Worm (Caenorhabditis elegans) whole organism, mixed stage, embryonic: ENCODE results near the gene F13C5.3.

Source experiments
- M03D4.4 ChIP-seq: sonication (generic microtip); optimal IDR thresholded peaks from 2 replicates; lab custom pipeline; 2017; ENCODE audit warnings: mild to moderate bottlenecking, missing genetic modification characterization, missing compliant biosample characterization
- bed-3 ChIP-seq: fragments of 200-800 bp; sonication (Bioruptor generic); optimal IDR thresholded peaks from 3 replicates; lab custom pipeline; 2018; ENCODE audit warnings: mild to moderate bottlenecking, missing genetic modification characterization, moderate library complexity, missing compliant biosample characterization
- blmp-1 ChIP-seq: fragments of 150-350 bp; optimal IDR thresholded peaks from 2 replicates; lab custom pipeline; 2014; ENCODE audit warnings: missing biosample characterization, missing genetic modification characterization
- ceh-39 ChIP-seq: fragments of 150-350 bp; optimal IDR thresholded peaks from 2 replicates; lab custom pipeline; 2014; ENCODE audit warnings: missing biosample characterization, missing genetic modification characterization
- ceh-43 ChIP-seq: fragments of 200-800 bp; sonication (Bioruptor generic); optimal IDR thresholded peaks from 2 replicates; lab custom pipeline; 2018; ENCODE audit warnings: mild to moderate bottlenecking, missing genetic modification characterization, moderate library complexity, missing compliant biosample characterization
- ceh-83 ChIP-seq: fragments of 200-800 bp; sonication (Bioruptor generic); optimal IDR thresholded peaks from 2 replicates; lab custom pipeline; 2018; ENCODE audit warnings: mild to moderate bottlenecking, missing genetic modification characterization, missing compliant biosample characterization
- ces-1 ChIP-seq: fragments of 150-350 bp; optimal IDR thresholded peaks from 2 replicates; lab custom pipeline; 2014; ENCODE audit warnings: missing biosample characterization, missing genetic modification reagents, missing genetic modification characterization
- cnd-1 ChIP-seq: fragments of 200-800 bp; sonication (Bioruptor generic); optimal IDR thresholded peaks from 2 replicates; lab custom pipeline; 2018; ENCODE audit warnings: mild to moderate bottlenecking, missing genetic modification characterization, missing compliant biosample characterization
- elt-1 ChIP-seq: sonication (generic microtip); optimal IDR thresholded peaks from 2 replicates; lab custom pipeline; 2017; ENCODE audit warnings: missing genetic modification characterization, mild to moderate bottlenecking, missing compliant biosample characterization, antibody characterized with exemption, moderate library complexity, borderline replicate concordance; ENCODE audit not compliant: insufficient read depth
- elt-3 ChIP-seq: fragments of 150-350 bp; optimal IDR thresholded peaks from 2 replicates; lab custom pipeline; 2014; ENCODE audit warnings: missing biosample characterization, missing genetic modification characterization
- flh-1 ChIP-seq: fragments of 200-800 bp; sonication (Bioruptor generic); optimal IDR thresholded peaks from 2 replicates; lab custom pipeline; 2018; ENCODE audit warnings: mild to moderate bottlenecking, missing genetic modification characterization, moderate library complexity, missing compliant biosample characterization
- ham-2 ChIP-seq: fragments of 200-800 bp; sonication (Bioruptor generic); optimal IDR thresholded peaks from 2 replicates; lab custom pipeline; 2018; ENCODE audit warnings: mild to moderate bottlenecking, missing genetic modification characterization, missing compliant biosample characterization
- hlh-1 ChIP-seq: fragments of 150-350 bp; optimal IDR thresholded peaks from 2 replicates; lab custom pipeline; 2014; ENCODE audit warnings: missing biosample characterization, missing genetic modification reagents, missing genetic modification characterization
- lin-13 ChIP-seq: fragments of 150-350 bp; optimal IDR thresholded peaks from 2 replicates; lab custom pipeline; 2014; ENCODE audit warnings: missing biosample characterization, missing genetic modification characterization
- lsy-2 ChIP-seq: fragments of 150-350 bp; optimal IDR thresholded peaks from 2 replicates; lab custom pipeline; 2014; ENCODE audit warnings: missing biosample characterization, missing genetic modification characterization
- mab-5 ChIP-seq: fragments of 150-350 bp; optimal IDR thresholded peaks from 2 replicates; lab custom pipeline; 2014; ENCODE audit warnings: missing biosample characterization, missing genetic modification characterization
- mls-2 ChIP-seq: sonication (generic microtip); optimal IDR thresholded peaks from 2 replicates; lab custom pipeline; 2016; ENCODE audit warnings: mild to moderate bottlenecking, missing genetic modification characterization, moderate library complexity, missing compliant biosample characterization
- nhr-12 ChIP-seq: fragments of 150-350 bp; optimal IDR thresholded peaks from 2 replicates; lab custom pipeline; 2014; ENCODE audit warnings: missing biosample characterization, missing genetic modification characterization
- nhr-2 ChIP-seq: fragments of 150-350 bp; optimal IDR thresholded peaks from 2 replicates; lab custom pipeline; 2014; ENCODE audit warnings: missing biosample characterization, missing genetic modification characterization
- nhr-237 ChIP-seq: fragments of 150-350 bp; optimal IDR thresholded peaks from 2 replicates; lab custom pipeline; 2014; ENCODE audit warnings: missing biosample characterization, missing genetic modification characterization
- nhr-28 ChIP-seq: fragments of 150-350 bp; optimal IDR thresholded peaks from 2 replicates; lab custom pipeline; 2014; ENCODE audit warnings: missing biosample characterization, missing genetic modification characterization
- nhr-76 ChIP-seq: sonication (generic microtip); optimal IDR thresholded peaks from 2 replicates; lab custom pipeline; 2017; ENCODE audit warnings: missing biosample characterization, missing genetic modification characterization
- pha-4 ChIP-seq: fragments of 150-350 bp; optimal IDR thresholded peaks from 2 replicates; lab custom pipeline; 2018; ENCODE audit warnings: missing biosample characterization, missing genetic modification reagents, missing genetic modification characterization
- sem-2 ChIP-seq: fragments of 200-800 bp; sonication (Bioruptor generic); optimal IDR thresholded peaks from 2 replicates; lab custom pipeline; 2018; ENCODE audit warnings: mild to moderate bottlenecking, missing genetic modification characterization, missing compliant biosample characterization
- snpc-4 ChIP-seq: fragments of 150-350 bp; optimal IDR thresholded peaks from 2 replicates; lab custom pipeline; 2014; ENCODE audit warnings: missing biosample characterization, missing genetic modification characterization
- sptf-1 ChIP-seq: sonication (generic microtip); optimal IDR thresholded peaks from 2 replicates; lab custom pipeline; 2017; ENCODE audit warnings: mild to moderate bottlenecking, missing genetic modification characterization, moderate library complexity, missing compliant biosample characterization
- unc-120 ChIP-seq: sonication (generic microtip); optimal IDR thresholded peaks from 2 replicates; lab custom pipeline; 2017; ENCODE audit warnings: missing genetic modification characterization, missing compliant biosample characterization; ENCODE audit not compliant: poor library complexity, severe bottlenecking
- unc-39 ChIP-seq: fragments of 150-350 bp; optimal IDR thresholded peaks from 2 replicates; lab custom pipeline; 2014; ENCODE audit warnings: missing biosample characterization, missing genetic modification characterization
- unc-62 ChIP-seq: fragments of 150-350 bp; optimal IDR thresholded peaks from 2 replicates; lab custom pipeline; 2014; ENCODE audit warnings: missing biosample characterization, missing genetic modification reagents, missing genetic modification characterization
- zip-8 ChIP-seq: fragments of 150-350 bp; optimal IDR thresholded peaks from 2 replicates; lab custom pipeline; 2014; ENCODE audit warnings: missing biosample characterization, missing genetic modification characterization

Gene F13C5.3

DNA sequence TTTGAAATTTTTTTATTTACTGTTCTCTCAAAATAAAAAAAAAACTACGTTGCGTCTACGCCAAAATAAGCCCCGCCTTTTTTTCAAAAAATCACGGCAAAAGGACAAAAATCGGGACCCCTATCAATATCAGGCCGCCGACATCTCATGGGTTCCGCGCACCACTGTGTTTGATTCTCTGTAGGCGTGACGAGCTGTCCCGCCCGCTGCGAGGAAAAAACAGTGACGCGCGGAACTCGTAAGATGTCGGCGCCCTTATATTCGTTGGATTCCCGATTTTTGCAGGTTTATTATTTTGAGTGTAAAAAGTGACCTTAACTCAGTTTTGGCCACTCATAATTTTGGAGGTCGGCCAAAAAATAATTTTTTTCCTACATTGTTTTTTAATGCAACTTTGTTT lies 28.0 kb downstream of the F13C5.3 start:
- TF ChIP-seq nhr-237 (tag; lab: Kevin White, UChicago) (no peak), unc-39 (tag; lab: Kevin White, UChicago) (no peak), elt-3 (tag; lab: Kevin White, UChicago) (no peak), sptf-1 (no peak), unc-120 (tag; lab: Kevin White, UChicago) (no peak), M03D4.4 (tag; lab: Kevin White, UChicago) (no peak), lin-13 (no peak), ham-2 (no peak), nhr-2 (no peak), elt-1 (tag; lab: Kevin White, UChicago) (no peak)

DNA sequence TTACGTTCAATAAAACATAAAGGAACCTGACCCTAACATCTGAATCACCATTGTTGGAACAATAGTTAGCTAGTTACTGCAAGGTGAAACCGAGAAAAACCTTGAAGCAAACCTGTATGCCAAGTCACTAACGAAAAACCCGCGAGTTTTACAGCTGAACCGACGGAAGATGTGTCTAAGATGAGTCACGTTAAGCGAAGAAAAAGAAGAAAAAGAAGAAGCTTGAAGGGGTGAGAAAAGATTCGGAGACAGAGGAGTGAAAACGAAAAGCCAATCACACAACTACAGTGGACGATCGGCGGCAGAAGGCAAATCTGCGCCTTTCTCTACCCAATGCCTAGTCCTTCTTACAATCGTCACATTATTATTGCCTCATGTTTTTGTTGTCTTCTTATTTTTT lies 41.5 kb downstream of the F13C5.3 start, which contains the start of gene nas-38:
nas-38 (plus strand) TSS at position 301 of the 400 bp plus-strand sequence.
- TF ChIP-seq ceh-43 (GFP tag; lab: Kevin White, UChicago) (no peak), mls-2 (tag; lab: Kevin White, UChicago) (no peak), nhr-12 (tag; lab: Kevin White, UChicago) (no peak), nhr-2 (no peak), zip-8 (no peak), unc-39 (tag; lab: Kevin White, UChicago) (no peak), flh-1 (no peak), nhr-28 (tag; lab: Kevin White, UChicago) (no peak), elt-3 (tag; lab: Kevin White, UChicago) (no peak), pha-4 (tag; lab: Kevin White, UChicago) (no peak), nhr-76 (tag; lab: Kevin White, UChicago) (no peak), mab-5 (tag; lab: Kevin White, UChicago) (no peak), ceh-39 (tag; lab: Kevin White, UChicago) (no peak), ham-2 (no peak), elt-1 (tag; lab: Kevin White, UChicago) (no peak), lin-13 (no peak), ces-1 (no peak), hlh-1 (tag; lab: Kevin White, UChicago) (no peak)
- TF ChIP-seq, all 35 proteins: peak for 0

DNA sequence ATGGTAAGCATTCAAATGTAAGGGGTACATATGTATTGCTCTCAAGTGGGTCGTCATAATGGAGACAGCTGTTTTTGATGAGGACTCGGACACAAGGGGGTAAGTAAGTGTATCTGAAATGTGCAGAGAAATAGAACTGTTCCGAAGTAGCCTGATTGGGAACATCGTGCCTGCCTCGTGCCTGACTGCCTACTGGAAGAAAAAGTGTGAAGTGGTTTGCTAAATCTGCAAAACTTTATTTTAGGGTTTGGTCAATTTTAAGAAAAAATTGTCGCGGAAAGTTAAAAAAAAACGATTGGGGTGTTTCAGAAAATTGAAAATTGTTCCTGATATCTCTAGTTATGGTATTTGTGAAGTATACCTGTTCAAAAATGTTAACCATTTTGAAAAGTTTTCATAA lies 42.2 kb downstream of the F13C5.3 start, which contains the start of gene hlh-19:
hlh-19 (minus strand) TSS at position 101 of the 400 bp plus-strand sequence.
- TF ChIP-seq bed-3 (no peak), lin-13 (no peak)

DNA sequence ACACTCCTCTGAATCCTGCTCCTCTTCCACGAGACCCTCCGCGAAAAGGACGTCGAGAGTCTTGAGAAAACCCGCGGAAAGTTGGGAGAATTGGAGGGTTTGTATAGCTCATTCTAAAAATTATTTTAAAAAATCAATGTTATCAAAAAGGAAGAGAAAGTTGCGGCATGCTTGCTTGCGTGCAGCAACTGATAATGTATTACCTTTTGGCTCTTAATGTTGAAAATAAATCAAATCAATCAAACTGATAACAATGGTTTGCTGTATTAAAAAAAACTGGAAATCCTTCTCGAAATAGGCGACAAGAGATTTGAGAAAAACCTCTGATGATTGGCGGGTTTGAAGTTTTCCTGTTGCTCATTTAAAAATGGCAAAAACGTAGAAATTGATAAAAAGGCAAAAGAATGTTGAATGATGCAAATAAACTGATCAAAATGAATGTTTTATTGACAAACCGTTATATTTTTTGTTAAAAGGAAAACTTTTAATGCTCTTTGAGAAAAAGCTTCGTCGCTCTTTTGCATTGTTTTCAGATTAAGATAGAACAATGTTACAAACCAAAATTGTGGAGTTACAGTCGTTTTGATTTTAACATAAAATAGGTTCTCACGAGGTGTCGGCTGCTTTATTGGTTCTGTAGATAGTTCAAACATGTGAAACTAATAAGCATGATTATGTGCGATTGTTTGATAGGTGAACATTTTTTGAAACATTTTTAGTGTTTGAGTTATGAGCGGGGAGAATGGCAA lies 44.2 kb downstream of the F13C5.3 start:
- TF ChIP-seq sem-2 (no peak), blmp-1 (tag; lab: Kevin White, UChicago) (no peak), unc-62 (GFP tag; lab: Kevin White, UChicago) (no peak), nhr-237 (tag; lab: Kevin White, UChicago) (no peak), cnd-1 (tag; lab: Kevin White, UChicago) (no peak), unc-39 (tag; lab: Kevin White, UChicago) (no peak), ceh-39 (tag; lab: Kevin White, UChicago) (no peak), snpc-4 (tag; lab: Kevin White, UChicago) (no peak), lsy-2 (tag; lab: Kevin White, UChicago) (no peak), ham-2 (no peak), nhr-2 (no peak), ces-1 (no peak), flh-1 (no peak), elt-3 (tag; lab: Kevin White, UChicago) (no peak), unc-120 (tag; lab: Kevin White, UChicago) (no peak), bed-3 (no peak), lin-13 (no peak)
- TF ChIP-seq, all 35 proteins: peak for 0

DNA sequence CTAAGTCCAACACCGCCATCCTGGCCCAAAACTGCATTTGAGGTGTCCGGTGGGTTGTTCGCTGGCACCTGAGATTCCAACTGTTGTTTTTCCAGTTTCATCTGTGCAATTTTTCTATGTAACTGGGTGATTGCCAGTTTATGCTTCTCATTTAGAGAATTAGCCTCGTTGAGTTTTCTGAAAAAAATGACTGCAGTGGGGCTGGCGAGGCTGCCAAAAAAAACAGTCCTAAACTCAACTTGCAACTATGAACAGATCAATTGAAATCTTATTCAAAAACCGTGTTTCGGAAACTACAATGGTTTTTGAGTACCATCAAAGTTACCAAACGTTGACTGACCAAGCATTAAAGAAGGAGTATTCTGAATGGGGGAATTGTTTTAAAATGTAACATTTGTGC lies 45.5 kb downstream of the F13C5.3 start, which contains the start of gene F57C12.6:
F57C12.6 (minus strand) TSS at position 101 of the 400 bp plus-strand sequence.
- no peak for TF ChIP-seq M03D4.4 (tag; lab: Kevin White, UChicago)
- no peak for TF ChIP-seq mab-5 (tag; lab: Kevin White, UChicago)
- TF ChIP-seq hlh-1 (tag; lab: Kevin White, UChicago) = no peak
- TF ChIP-seq nhr-237 (tag; lab: Kevin White, UChicago) = no peak
- no peak for TF ChIP-seq nhr-12 (tag; lab: Kevin White, UChicago)
- TF ChIP-seq nhr-28 (tag; lab: Kevin White, UChicago) = no peak
- TF ChIP-seq unc-120 (tag; lab: Kevin White, UChicago) = no peak
- TF ChIP-seq lin-13 = no peak
- TF ChIP-seq ces-1 = no peak
- no peak for TF ChIP-seq ceh-83
- no peak for TF ChIP-seq elt-3 (tag; lab: Kevin White, UChicago)
- no peak for TF ChIP-seq ceh-39 (tag; lab: Kevin White, UChicago)
- TF ChIP-seq ham-2 = no peak
- no peak for TF ChIP-seq unc-62 (GFP tag; lab: Kevin White, UChicago)
- TF ChIP-seq zip-8 = no peak
- TF ChIP-seq ceh-43 (GFP tag; lab: Kevin White, UChicago) = no peak
- TF ChIP-seq, all 35 proteins: peak for 0
